Fruit fly (Drosophila melanogaster) whole organism, embryonic: ENCODE results near the gene Prtl99C.

Source experiments
- Abd-B ChIP-seq: fragments of 200-800 bp; sonication (Bioruptor generic); optimal IDR thresholded peaks from 2 replicates; lab custom pipeline; 2018; ENCODE audit warnings: missing biosample characterization, mild to moderate bottlenecking, missing genetic modification characterization, moderate library complexity
- Bteb2 ChIP-seq: fragments of 200-800 bp; sonication (Bioruptor generic); optimal IDR thresholded peaks from 2 replicates; lab custom pipeline; 2016; ENCODE audit warnings: missing biosample characterization, missing genetic modification characterization
- CG10209 ChIP-seq: fragments of 200-800 bp; sonication (Bioruptor generic); optimal IDR thresholded peaks from 3 replicates; lab custom pipeline; 2017; ENCODE audit warnings: missing biosample characterization, mild to moderate bottlenecking, missing genetic modification characterization, missing genetic modification reagents
- CG16779 ChIP-seq: fragments of 200-800 bp; sonication (Bioruptor generic); IDR thresholded peaks from 2 replicates; pipeline ENCODE4 v1.3.6; 2022; ENCODE audit warnings: missing biosample characterization, missing genetic modification characterization
- CG17359 ChIP-seq: fragments of 200-800 bp; sonication (Bioruptor generic); optimal IDR thresholded peaks from 3 replicates; lab custom pipeline; 2018; ENCODE audit warnings: missing biosample characterization, mild to moderate bottlenecking, missing genetic modification characterization, moderate library complexity
- CG17361 ChIP-seq: fragments of 200-800 bp; sonication (Bioruptor generic); IDR thresholded peaks from 3 replicates; pipeline ENCODE4 v1.3.6; 2022; ENCODE audit warnings: missing biosample characterization, missing genetic modification characterization
- CG17912 ChIP-seq: fragments of 200-800 bp; sonication (Bioruptor generic); optimal IDR thresholded peaks from 2 replicates; lab custom pipeline; 2018; ENCODE audit warnings: missing biosample characterization, mild to moderate bottlenecking, missing genetic modification characterization
- CG32532 ChIP-seq: fragments of 200-800 bp; sonication (Bioruptor generic); IDR thresholded peaks from 2 replicates; pipeline ENCODE4 v1.3.6; 2022; ENCODE audit warnings: missing biosample characterization, missing genetic modification characterization
- CG3407 ChIP-seq: fragments of 200-800 bp; sonication (Bioruptor generic); optimal IDR thresholded peaks from 2 replicates; lab custom pipeline; 2018; ENCODE audit warnings: missing biosample characterization, mild to moderate bottlenecking, missing genetic modification characterization
- CG6272 ChIP-seq: fragments of 200-800 bp; sonication (Bioruptor generic); IDR thresholded peaks from 2 replicates; pipeline ENCODE4 v1.3.6; 2022; ENCODE audit warnings: missing biosample characterization, missing genetic modification characterization
- CG7271 ChIP-seq: fragments of 200-800 bp; sonication (Bioruptor generic); optimal IDR thresholded peaks from 2 replicates; lab custom pipeline; 2018; ENCODE audit warnings: missing biosample characterization, mild to moderate bottlenecking, missing genetic modification characterization, moderate library complexity
- CG9437 ChIP-seq: fragments of 200-800 bp; sonication (Bioruptor generic); optimal IDR thresholded peaks from 2 replicates; lab custom pipeline; 2018; ENCODE audit warnings: missing biosample characterization, mild to moderate bottlenecking, missing genetic modification characterization
- CG9817 ChIP-seq: fragments of 200-800 bp; sonication (Bioruptor generic); optimal IDR thresholded peaks from 2 replicates; lab custom pipeline; 2018; ENCODE audit warnings: missing biosample characterization, mild to moderate bottlenecking, missing genetic modification characterization, moderate library complexity
- CG9876 ChIP-seq: fragments of 200-800 bp; sonication (Bioruptor generic); optimal IDR thresholded peaks from 2 replicates; lab custom pipeline; 2016; ENCODE audit warnings: missing biosample characterization, missing genetic modification characterization
- CG9932 ChIP-seq: fragments of 200-800 bp; sonication (Bioruptor generic); IDR thresholded peaks from 2 replicates; pipeline ENCODE4 v1.3.6; 2022; ENCODE audit warnings: missing biosample characterization, missing genetic modification characterization
- D19A ChIP-seq: fragments of 200-800 bp; optimal IDR thresholded peaks from 3 replicates; lab custom pipeline; 2019; ENCODE audit warnings: missing biosample characterization, mild to moderate bottlenecking, missing genetic modification characterization, moderate library complexity
- Dbx ChIP-seq: fragments of 200-800 bp; sonication (Bioruptor generic); IDR thresholded peaks from 3 replicates; pipeline ENCODE4 v1.3.6; 2022; ENCODE audit warnings: missing biosample characterization, missing genetic modification characterization
- Dip2 ChIP-seq: fragments of 200-800 bp; sonication (Bioruptor generic); IDR thresholded peaks from 2 replicates; pipeline ENCODE4 v1.3.6; 2022; ENCODE audit warnings: missing biosample characterization, missing genetic modification characterization
- Dp ChIP-seq: fragments of 200-800 bp; sonication (Bioruptor generic); optimal IDR thresholded peaks from 2 replicates; lab custom pipeline; 2018; ENCODE audit warnings: missing biosample characterization, mild to moderate bottlenecking, missing genetic modification characterization, moderate library complexity
- E2f1 ChIP-seq: fragments of 200-800 bp; sonication (Bioruptor generic); IDR thresholded peaks from 2 replicates; pipeline ENCODE4 v1.3.6; 2022; ENCODE audit warnings: missing biosample characterization, missing genetic modification characterization
- ERR ChIP-seq: fragments of 200-800 bp; sonication (Bioruptor generic); optimal IDR thresholded peaks from 2 replicates; lab custom pipeline; 2016; ENCODE audit warnings: missing biosample characterization, missing genetic modification characterization
- H2.0 ChIP-seq: fragments of 200-800 bp; sonication (Bioruptor generic); IDR thresholded peaks from 2 replicates; pipeline ENCODE4 v1.3.6; 2022; ENCODE audit warnings: missing biosample characterization, missing genetic modification characterization
- HLH4C ChIP-seq: fragments of 200-800 bp; sonication (Bioruptor generic); IDR thresholded peaks from 3 replicates; pipeline ENCODE4 v1.3.6; 2022; ENCODE audit warnings: missing biosample characterization, missing genetic modification characterization; ENCODE audit not compliant: partially characterized antibody
- MTF-1 ChIP-seq: fragments of 200-800 bp; sonication (Bioruptor generic); optimal IDR thresholded peaks from 2 replicates; lab custom pipeline; 2018; ENCODE audit warnings: missing biosample characterization, mild to moderate bottlenecking, missing genetic modification characterization, borderline replicate concordance
- Mes4 ChIP-seq: fragments of 200-800 bp; sonication (Bioruptor generic); optimal IDR thresholded peaks from 2 replicates; lab custom pipeline; 2016; ENCODE audit warnings: missing biosample characterization, missing genetic modification characterization
- NC2β ChIP-seq: fragments of 200-800 bp; sonication (Bioruptor generic); optimal IDR thresholded peaks from 2 replicates; lab custom pipeline; 2016; ENCODE audit warnings: missing biosample characterization, missing genetic modification characterization
- Opbp ChIP-seq: fragments of 200-800 bp; sonication (Bioruptor generic); IDR thresholded peaks from 3 replicates; pipeline ENCODE4 v1.3.6; 2022; ENCODE audit warnings: missing biosample characterization, missing genetic modification characterization; ENCODE audit not compliant: partially characterized antibody
- Six4 ChIP-seq: fragments of 200-800 bp; sonication (Bioruptor generic); optimal IDR thresholded peaks from 2 replicates; lab custom pipeline; 2016; ENCODE audit warnings: missing biosample characterization, missing genetic modification characterization
- TFAM ChIP-seq: fragments of 200-800 bp; sonication (Bioruptor generic); optimal IDR thresholded peaks from 2 replicates; lab custom pipeline; 2017; ENCODE audit warnings: missing biosample characterization, missing genetic modification characterization, inconsistent platforms
- YL-1 ChIP-seq: fragments of 200-800 bp; sonication (Bioruptor generic); optimal IDR thresholded peaks from 3 replicates; lab custom pipeline; 2017; ENCODE audit warnings: missing biosample characterization, mild to moderate bottlenecking, missing genetic modification characterization
- ac ChIP-seq: fragments of 200-800 bp; sonication (Bioruptor generic); optimal IDR thresholded peaks from 3 replicates; lab custom pipeline; 2017; ENCODE audit warnings: missing biosample characterization, mild to moderate bottlenecking, missing genetic modification characterization
- chif ChIP-seq, 2 experiments: fragments of 200-800 bp; sonication (Bioruptor generic); optimal IDR thresholded peaks; 3 replicates each; lab custom pipeline; 2016; ENCODE audit warnings: missing biosample characterization in 2 of 2, missing genetic modification characterization in 2 of 2
- crol ChIP-seq: fragments of 200-800 bp; sonication (Bioruptor generic); IDR thresholded peaks from 2 replicates; pipeline ENCODE4 v1.3.6; 2022; ENCODE audit warnings: missing biosample characterization, missing genetic modification characterization
- dmrt99B ChIP-seq: fragments of 200-800 bp; sonication (Bioruptor generic); optimal IDR thresholded peaks from 2 replicates; lab custom pipeline; 2018; ENCODE audit warnings: missing biosample characterization, mild to moderate bottlenecking, missing genetic modification characterization, moderate library complexity
- grn ChIP-seq: fragments of 200-800 bp; sonication (Bioruptor generic); optimal IDR thresholded peaks from 3 replicates; lab custom pipeline; 2017; ENCODE audit warnings: missing biosample characterization, missing genetic modification characterization
- gro ChIP-seq: fragments of 200-800 bp; sonication (Bioruptor generic); optimal IDR thresholded peaks from 2 replicates; lab custom pipeline; 2016; ENCODE audit warnings: missing biosample characterization, missing genetic modification characterization
- lov ChIP-seq, 2 experiments: fragments of 200-800 bp in 1 of 2; fragments of >200 bp in 1 of 2; sonication (Bioruptor generic) in 1 of 2; IDR thresholded peaks in 1 of 2; optimal IDR thresholded peaks in 1 of 2; 2 replicates in 1 of 2; 3 replicates in 1 of 2; pipeline versions ENCODE4 v1.3.6 to Lab custom; 2017 to 2022; ENCODE audit warnings: missing biosample characterization in 1 of 2, missing genetic modification characterization in 1 of 2
- nom ChIP-seq: fragments of 200-800 bp; sonication (Bioruptor generic); optimal IDR thresholded peaks from 2 replicates; lab custom pipeline; 2017; ENCODE audit warnings: missing biosample characterization, missing genetic modification characterization, mild to moderate bottlenecking, moderate library complexity, missing genetic modification reagents
- oc ChIP-seq: fragments of 200-800 bp; sonication (Bioruptor generic); optimal IDR thresholded peaks from 2 replicates; lab custom pipeline; 2018; ENCODE audit warnings: missing biosample characterization, mild to moderate bottlenecking, missing genetic modification characterization, moderate library complexity
- otp ChIP-seq: fragments of 200-800 bp; sonication (Bioruptor generic); IDR thresholded peaks from 3 replicates; pipeline ENCODE4, ENCODE4 v1.3.6; 2022; ENCODE audit warnings: missing biosample characterization, missing genetic modification characterization
- pita ChIP-seq: fragments of 200-800 bp; sonication (Bioruptor generic); optimal IDR thresholded peaks from 2 replicates; lab custom pipeline; 2017; ENCODE audit warnings: missing biosample characterization, mild to moderate bottlenecking, missing genetic modification characterization
- ranshi ChIP-seq: fragments of 200-800 bp; sonication (Bioruptor generic); IDR thresholded peaks from 2 replicates; pipeline ENCODE4 v1.3.6; 2022; ENCODE audit warnings: missing biosample characterization, missing genetic modification characterization
- sqz ChIP-seq: fragments of 200-800 bp; sonication (Bioruptor generic); optimal IDR thresholded peaks from 3 replicates; lab custom pipeline; 2018; ENCODE audit warnings: missing biosample characterization, mild to moderate bottlenecking, missing genetic modification characterization
- tio ChIP-seq: fragments of 200-800 bp; sonication (Bioruptor generic); optimal IDR thresholded peaks from 2 replicates; lab custom pipeline; 2017; ENCODE audit warnings: missing biosample characterization, missing genetic modification characterization, inconsistent platforms
- tll ChIP-seq, 2 experiments: fragments of 200-800 bp in 1 of 2; fragments of >200 bp in 1 of 2; sonication (Bioruptor generic) in 1 of 2; optimal IDR thresholded peaks; 2 replicates each; lab custom pipeline; 2017 to 2019; ENCODE audit warnings: missing biosample characterization in 2 of 2, missing genetic modification characterization in 2 of 2, mild to moderate bottlenecking in 1 of 2, moderate library complexity in 1 of 2
- twi ChIP-seq: fragments of 200-800 bp; optimal IDR thresholded peaks from 2 replicates; lab custom pipeline; 2019; ENCODE audit warnings: missing biosample characterization, mild to moderate bottlenecking, missing genetic modification characterization, moderate library complexity
- wdn ChIP-seq: fragments of 200-800 bp; sonication (Bioruptor generic); IDR thresholded peaks from 2 replicates; pipeline ENCODE4 v1.3.6; 2022; ENCODE audit warnings: missing biosample characterization, missing genetic modification characterization
- wek ChIP-seq: fragments of 200-800 bp; sonication (Bioruptor generic); optimal IDR thresholded peaks from 3 replicates; lab custom pipeline; 2018; ENCODE audit warnings: missing biosample characterization, mild to moderate bottlenecking, missing genetic modification characterization, moderate library complexity

The Prtl99C gene

DNA sequence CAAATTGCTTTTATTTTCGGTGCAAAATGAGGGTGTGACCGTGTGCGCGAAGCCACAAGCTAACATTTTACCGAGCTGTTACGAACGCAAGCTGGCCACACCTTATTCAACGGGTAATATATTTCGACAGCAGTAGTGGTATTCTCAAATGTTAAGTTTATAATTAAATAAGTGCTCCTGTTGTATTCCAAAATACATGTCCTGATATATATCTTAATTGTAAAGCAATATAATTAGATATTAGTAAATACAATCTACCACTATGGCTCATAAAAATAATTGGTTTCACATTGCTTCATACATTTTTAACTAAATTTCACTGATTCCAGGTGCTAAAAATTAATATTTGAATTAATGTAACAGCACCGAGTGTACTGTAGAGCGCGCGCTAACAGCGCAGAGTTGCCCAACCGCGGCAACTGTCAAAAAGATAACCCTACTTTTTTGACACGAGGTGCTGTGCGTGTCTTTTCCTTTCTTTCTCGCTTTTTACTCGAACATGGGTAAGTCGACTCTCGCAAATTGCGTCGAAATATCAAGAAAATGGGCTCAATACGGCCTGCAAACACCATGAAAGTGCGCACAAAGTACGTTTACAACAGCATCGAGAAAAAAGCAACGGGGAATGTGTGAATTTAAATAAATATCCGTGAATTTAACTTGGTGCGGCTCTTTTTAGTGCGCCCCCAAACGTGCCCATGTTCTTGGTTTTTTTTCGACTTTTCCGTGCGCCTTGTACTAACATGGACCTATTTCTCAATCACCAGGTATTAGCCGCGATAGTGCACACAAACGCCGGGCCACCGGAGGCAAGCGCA lies 25.9 kb downstream of the Prtl99C start, which contains the start of the genes CG15514 and RpS8 (continued):
- TF ChIP-seq YL-1 (GFP tag; lab: Kevin White, UChicago) (peak; percentile 96), MTF-1 (GFP tag; lab: Kevin White, UChicago) (peak; percentile 65), sqz (GFP tag; lab: Kevin White, UChicago) (no peak), Abd-B (GFP tag; lab: Kevin White, UChicago) (no peak), CG9932 (GFP tag; lab: Robert Waterston, UW) (peak; percentile 65), CG7271 (tag; lab: Kevin White, UChicago) (peak; percentile 2), Dbx (GFP tag; lab: Robert Waterston, UW) (peak; percentile 67), ranshi (GFP tag; lab: Robert Waterston, UW) (0 out of 2 replicates have a peak, but pooled peaks have one; percentile 26), CG32532 (peak; percentile 68), otp (GFP tag; lab: Robert Waterston, UW) (0 out of 3 replicates have a peak, but pooled peaks have one; percentile 30), grn (GFP tag; lab: Kevin White, UChicago) (no peak), tio (no peak), CG17361 (GFP tag; lab: Robert Waterston, UW) (peak; percentile 64), TFAM (GFP tag; lab: Kevin White, UChicago) (no peak), E2f1 (GFP tag; lab: Robert Waterston, UW) (no peak; the same call in 1 of the 2 replicates), CG17912 (GFP tag; lab: Kevin White, UChicago) (peak; percentile 63), Opbp (GFP tag; lab: Robert Waterston, UW) (no peak), CG16779 (no peak), D19A (tag; lab: Kevin White, UChicago) (peak; percentile 66), CG9876 (GFP tag; lab: Kevin White, UChicago) (peak; percentile 6), dmrt99B (tag; lab: Kevin White, UChicago) (no peak), H2.0 (GFP tag; lab: Robert Waterston, UW) (no peak), oc (peak; percentile 13), NC2β (peak; percentile 93), CG6272 (GFP tag; lab: Robert Waterston, UW) (no peak), CG3407 (GFP tag; lab: Kevin White, UChicago) (peak; percentile 58), crol (no peak), HLH4C (0 out of 3 replicates have a peak, but pooled peaks have one; percentile 16), Bteb2 (GFP tag; lab: Kevin White, UChicago) (no peak), Six4 (peak; percentile 26), CG9817 (tag; lab: Kevin White, UChicago) (peak; percentile 63), Dp (GFP tag; lab: Kevin White, UChicago) (peak; percentile 58), pita (GFP tag; lab: Kevin White, UChicago) (no peak), Mes4 (GFP tag; lab: Kevin White, UChicago) (peak; percentile 78), ac (GFP tag; lab: Kevin White, UChicago) (no peak), chif (GFP tag; optimal IDR thresholded peaks at IDR 0.05; lab: Kevin White, UChicago) (no peak), wdn (GFP tag; lab: Robert Waterston, UW) (0 out of 2 replicates have a peak, but pooled peaks have one; percentile 4), tll (GFP tag; optimal IDR thresholded peaks at IDR 0.05; lab: Kevin White, UChicago) (no peak), Dip2 (GFP tag; lab: Robert Waterston, UW) (no peak), CG10209 (GFP tag; lab: Kevin White, UChicago) (peak; percentile 66), CG17359 (peak; percentile 57), twi (tag; lab: Kevin White, UChicago) (peak; percentile 39), nom (GFP tag; lab: Kevin White, UChicago) (peak; percentile 45), ERR (GFP tag; lab: Kevin White, UChicago) (peak; percentile 36), CG9437 (GFP tag; lab: Kevin White, UChicago) (no peak), lov (optimal IDR thresholded peaks at IDR 0.05; lab: Kevin White, UChicago) (no peak), lov (GFP tag; IDR thresholded peaks at IDR 0.05; lab: Robert Waterston, UW) (no peak), gro (GFP tag; lab: Kevin White, UChicago) (no peak), wek (peak; percentile 90)
